Worm (Caenorhabditis elegans) whole organism, L3 larva: ENCODE data around the gene M110.3.

Experiments
- egl-27 ChIP-seq: sonication (generic microtip); optimal IDR thresholded peaks from 4 replicates; lab custom pipeline; 2017; ENCODE audit warnings: missing biosample characterization, missing genetic modification reagents, missing genetic modification characterization
- fos-1 ChIP-seq: fragments of 150-350 bp; optimal IDR thresholded peaks from 2 replicates; lab custom pipeline; 2014; ENCODE audit warnings: missing biosample characterization, missing genetic modification characterization
- lin-15B ChIP-seq: fragments of 150-350 bp; optimal IDR thresholded peaks from 2 replicates; lab custom pipeline; 2014; ENCODE audit warnings: missing biosample characterization, missing genetic modification characterization
- nhr-237 ChIP-seq: fragments of 150-350 bp; optimal IDR thresholded peaks from 2 replicates; lab custom pipeline; 2014; ENCODE audit warnings: missing biosample characterization, missing genetic modification characterization
- nhr-43 ChIP-seq: sonication (generic microtip); optimal IDR thresholded peaks from 2 replicates; lab custom pipeline; 2016; ENCODE audit warnings: mild to moderate bottlenecking, missing genetic modification characterization, missing compliant biosample characterization; ENCODE audit not compliant: poor library complexity, severe bottlenecking

DNA sequence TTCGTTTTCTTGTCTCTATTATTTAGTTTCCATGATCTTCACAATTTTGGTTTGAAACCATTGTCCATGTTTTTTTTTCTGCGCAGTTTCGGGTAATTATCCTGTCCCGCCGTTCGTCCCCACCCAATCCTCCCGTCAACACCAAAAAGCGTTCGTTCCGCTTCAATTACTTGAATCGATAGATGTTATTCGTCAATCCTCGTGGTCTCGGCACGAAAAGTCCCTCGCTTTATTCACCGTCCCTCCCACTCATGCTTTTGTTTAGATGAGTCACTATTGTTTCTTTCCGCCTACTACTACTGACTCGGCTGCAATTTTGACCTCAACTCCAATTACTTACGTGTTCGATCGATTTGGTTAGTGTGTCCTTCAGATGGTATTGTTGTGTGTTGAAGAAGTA lies 7.0 kb upstream of the M110.3 start:
- TF ChIP-seq fos-1 (tag; lab: Kevin White, UChicago) (no peak), nhr-43 (tag; lab: Kevin White, UChicago) (no peak), nhr-237 (tag; lab: Kevin White, UChicago) (no peak), lin-15B (no peak), egl-27 (no peak)
